Fruit fly (Drosophila melanogaster) whole organism, embryonic: Measurements from ENCODE around the gene Spx.

Experiments used
- Aef1 ChIP-seq: fragments of 200-800 bp; sonication (Bioruptor generic); IDR thresholded peaks from 3 replicates; pipeline ENCODE4 v1.3.6; 2022; ENCODE audit warnings: missing biosample characterization, missing genetic modification characterization
- Asciz ChIP-seq: fragments of 200-800 bp; sonication (Bioruptor generic); optimal IDR thresholded peaks from 2 replicates; lab custom pipeline; 2017; ENCODE audit warnings: missing biosample characterization, mild to moderate bottlenecking, missing genetic modification characterization, missing genetic modification reagents
- Atf6 ChIP-seq: fragments of 200-800 bp; sonication (Bioruptor generic); IDR thresholded peaks from 2 replicates; pipeline ENCODE4 v1.3.6; 2022; ENCODE audit warnings: missing biosample characterization, missing genetic modification characterization
- CG13123 ChIP-seq: fragments of 200-800 bp; sonication (Bioruptor generic); optimal IDR thresholded peaks from 2 replicates; lab custom pipeline; 2016; ENCODE audit warnings: missing biosample characterization, missing genetic modification characterization
- CG13894 ChIP-seq: fragments of 200-800 bp; sonication (Bioruptor generic); optimal IDR thresholded peaks from 3 replicates; lab custom pipeline; 2018; ENCODE audit warnings: missing biosample characterization, mild to moderate bottlenecking, missing genetic modification characterization, moderate library complexity
- CG14014 ChIP-seq: fragments of 200-800 bp; sonication (Bioruptor generic); IDR thresholded peaks from 2 replicates; pipeline ENCODE4 v1.3.6; 2022; ENCODE audit warnings: missing biosample characterization, missing genetic modification characterization
- CG16863 ChIP-seq: fragments of 200-800 bp; sonication (Bioruptor generic); optimal IDR thresholded peaks from 3 replicates; lab custom pipeline; 2016; ENCODE audit warnings: missing biosample characterization, missing genetic modification characterization
- CG17612 ChIP-seq: fragments of 200-800 bp; sonication (Bioruptor generic); IDR thresholded peaks from 2 replicates; pipeline ENCODE4 v1.3.6; 2022; ENCODE audit warnings: missing biosample characterization, missing genetic modification characterization
- CG17829 ChIP-seq: fragments of 200-800 bp; optimal IDR thresholded peaks from 2 replicates; lab custom pipeline; 2019; ENCODE audit warnings: missing biosample characterization, mild to moderate bottlenecking, missing genetic modification characterization, moderate library complexity
- CG18262 ChIP-seq: fragments of 200-800 bp; optimal IDR thresholded peaks from 3 replicates; lab custom pipeline; 2019; ENCODE audit warnings: missing biosample characterization, mild to moderate bottlenecking, missing genetic modification characterization, moderate library complexity
- CG31365 ChIP-seq: fragments of 200-800 bp; sonication (Bioruptor generic); optimal IDR thresholded peaks from 2 replicates; lab custom pipeline; 2018; ENCODE audit warnings: missing biosample characterization, mild to moderate bottlenecking, missing genetic modification characterization
- CG3407 ChIP-seq: fragments of 200-800 bp; sonication (Bioruptor generic); optimal IDR thresholded peaks from 2 replicates; lab custom pipeline; 2018; ENCODE audit warnings: missing biosample characterization, mild to moderate bottlenecking, missing genetic modification characterization
- CG3995 ChIP-seq: fragments of 200-800 bp; sonication (Bioruptor generic); optimal IDR thresholded peaks from 3 replicates; lab custom pipeline; 2016; ENCODE audit warnings: missing biosample characterization, missing genetic modification characterization
- CG4820 ChIP-seq: fragments of 200-800 bp; sonication (Bioruptor generic); optimal IDR thresholded peaks from 3 replicates; lab custom pipeline; 2016; ENCODE audit warnings: missing biosample characterization, missing genetic modification characterization
- CG4854 ChIP-seq: fragments of 200-800 bp; sonication (Bioruptor generic); optimal IDR thresholded peaks from 2 replicates; lab custom pipeline; 2016; ENCODE audit warnings: missing biosample characterization, missing genetic modification characterization, inconsistent platforms
- CG6272 ChIP-seq: fragments of 200-800 bp; sonication (Bioruptor generic); IDR thresholded peaks from 2 replicates; pipeline ENCODE4 v1.3.6; 2022; ENCODE audit warnings: missing biosample characterization, missing genetic modification characterization
- CG7928 ChIP-seq: fragments of 200-800 bp; sonication (Bioruptor generic); optimal IDR thresholded peaks from 2 replicates; lab custom pipeline; 2017; ENCODE audit warnings: missing biosample characterization, mild to moderate bottlenecking, missing genetic modification characterization
- CG8359 ChIP-seq: fragments of 200-800 bp; sonication (Bioruptor generic); optimal IDR thresholded peaks from 2 replicates; lab custom pipeline; 2017; ENCODE audit warnings: missing biosample characterization, mild to moderate bottlenecking, missing genetic modification characterization, borderline replicate concordance
- CG9727 ChIP-seq: fragments of 200-800 bp; sonication (Bioruptor generic); optimal IDR thresholded peaks from 3 replicates; lab custom pipeline; 2017; ENCODE audit warnings: missing biosample characterization, mild to moderate bottlenecking, missing genetic modification characterization
- CkIIα-i1 ChIP-seq: fragments of 200-800 bp; sonication (Bioruptor generic); IDR thresholded peaks from 2 replicates; pipeline ENCODE4 v1.3.6; 2022; ENCODE audit warnings: missing biosample characterization, missing genetic modification characterization
- CrebB ChIP-seq: fragments of 200-800 bp; sonication (Bioruptor generic); optimal IDR thresholded peaks from 3 replicates; lab custom pipeline; 2018; ENCODE audit warnings: missing biosample characterization, mild to moderate bottlenecking, missing genetic modification characterization
- Fer1 ChIP-seq: fragments of 200-800 bp; sonication (Bioruptor generic); optimal IDR thresholded peaks from 2 replicates; lab custom pipeline; 2017; ENCODE audit warnings: missing biosample characterization, mild to moderate bottlenecking, missing genetic modification characterization
- Fer3 ChIP-seq: fragments of 200-800 bp; sonication (Bioruptor generic); optimal IDR thresholded peaks from 2 replicates; lab custom pipeline; 2018; ENCODE audit warnings: missing biosample characterization, mild to moderate bottlenecking, missing genetic modification characterization, moderate library complexity
- Hand ChIP-seq: fragments of 200-800 bp; sonication (Bioruptor generic); optimal IDR thresholded peaks from 2 replicates; lab custom pipeline; 2017; ENCODE audit warnings: mild to moderate bottlenecking, missing biosample characterization, missing genetic modification reagents, missing genetic modification characterization
- Hey ChIP-seq: fragments of 200-800 bp; sonication (Bioruptor generic); optimal IDR thresholded peaks from 3 replicates; lab custom pipeline; 2018; ENCODE audit warnings: missing biosample characterization, mild to moderate bottlenecking, missing genetic modification characterization
- MESR4 ChIP-seq: fragments of 200-800 bp; sonication (Bioruptor generic); optimal IDR thresholded peaks from 2 replicates; lab custom pipeline; 2018; ENCODE audit warnings: missing biosample characterization, mild to moderate bottlenecking, missing genetic modification characterization, moderate library complexity
- Mad ChIP-seq: fragments of 200-800 bp; sonication (Bioruptor generic); optimal IDR thresholded peaks from 2 replicates; lab custom pipeline; 2016; ENCODE audit warnings: missing biosample characterization, missing genetic modification characterization
- Max ChIP-seq: fragments of 200-800 bp; sonication (Bioruptor generic); optimal IDR thresholded peaks from 2 replicates; lab custom pipeline; 2016; ENCODE audit warnings: missing biosample characterization, mild to moderate bottlenecking, missing genetic modification characterization
- Neu2 ChIP-seq: fragments of 200-800 bp; sonication (Bioruptor generic); optimal IDR thresholded peaks from 3 replicates; lab custom pipeline; 2016; ENCODE audit warnings: missing biosample characterization, missing genetic modification characterization, borderline replicate concordance
- PHDP ChIP-seq: fragments of 200-800 bp; sonication (Bioruptor generic); optimal IDR thresholded peaks from 3 replicates; lab custom pipeline; 2018; ENCODE audit warnings: missing biosample characterization, mild to moderate bottlenecking, missing genetic modification characterization, moderate library complexity
- Sry-δ ChIP-seq: fragments of 200-800 bp; sonication (Bioruptor generic); optimal IDR thresholded peaks from 2 replicates; lab custom pipeline; 2016; ENCODE audit warnings: missing biosample characterization, missing genetic modification characterization
- al ChIP-seq: fragments of 200-800 bp; sonication (Bioruptor generic); IDR thresholded peaks from 2 replicates; pipeline ENCODE4 v1.3.6; 2022; ENCODE audit warnings: missing biosample characterization, missing genetic modification characterization
- ap ChIP-seq: fragments of 200-800 bp; sonication (Bioruptor generic); IDR thresholded peaks from 2 replicates; pipeline ENCODE4 v1.3.6; 2022; ENCODE audit warnings: missing biosample characterization, missing genetic modification characterization
- ato ChIP-seq: fragments of 200-800 bp; sonication (Bioruptor generic); IDR thresholded peaks from 2 replicates; pipeline ENCODE4 v1.3.6; 2022; ENCODE audit warnings: missing biosample characterization, missing genetic modification characterization; ENCODE audit not compliant: partially characterized antibody
- bcd ChIP-seq: fragments of 200-800 bp; sonication (Bioruptor generic); optimal IDR thresholded peaks from 2 replicates; lab custom pipeline; 2017; ENCODE audit warnings: missing biosample characterization, mild to moderate bottlenecking, missing genetic modification characterization
- bowl ChIP-seq: fragments of 200-800 bp; sonication (Bioruptor generic); IDR thresholded peaks from 2 replicates; pipeline ENCODE4 v1.3.6; 2022; ENCODE audit warnings: missing biosample characterization, missing genetic modification characterization
- da ChIP-seq: fragments of 200-800 bp; sonication (Bioruptor generic); optimal IDR thresholded peaks from 2 replicates; lab custom pipeline; 2016; ENCODE audit warnings: missing biosample characterization, missing genetic modification characterization
- esg ChIP-seq: fragments of 200-800 bp; sonication (Bioruptor generic); conservative IDR thresholded peaks from 2 replicates; pipeline ENCODE4 v1.3.6; 2022; ENCODE audit warnings: missing biosample characterization, missing genetic modification characterization
- eyg ChIP-seq: fragments of 200-800 bp; sonication (Bioruptor generic); optimal IDR thresholded peaks from 3 replicates; lab custom pipeline; 2016; ENCODE audit warnings: missing biosample characterization, missing genetic modification characterization
- fd102C ChIP-seq: fragments of 200-800 bp; sonication (Bioruptor generic); optimal IDR thresholded peaks from 2 replicates; lab custom pipeline; 2018; ENCODE audit warnings: missing biosample characterization, mild to moderate bottlenecking, missing genetic modification characterization, moderate library complexity
- hb ChIP-seq: fragments of 200-800 bp; sonication (Bioruptor generic); IDR thresholded peaks from 3 replicates; pipeline ENCODE4 v1.3.6; 2022; ENCODE audit warnings: missing biosample characterization, missing genetic modification characterization; ENCODE audit not compliant: partially characterized antibody
- her ChIP-seq: fragments of 200-800 bp; sonication (Bioruptor generic); optimal IDR thresholded peaks from 2 replicates; lab custom pipeline; 2016; ENCODE audit warnings: missing biosample characterization, missing genetic modification characterization
- lilli ChIP-seq: fragments of 200-800 bp; sonication (Bioruptor generic); optimal IDR thresholded peaks from 3 replicates; lab custom pipeline; 2016; ENCODE audit warnings: missing biosample characterization, missing genetic modification characterization
- nom ChIP-seq: fragments of 200-800 bp; sonication (Bioruptor generic); optimal IDR thresholded peaks from 2 replicates; lab custom pipeline; 2017; ENCODE audit warnings: missing biosample characterization, missing genetic modification characterization, mild to moderate bottlenecking, moderate library complexity, missing genetic modification reagents
- peb ChIP-seq: fragments of 200-800 bp; sonication (Bioruptor generic); IDR thresholded peaks from 2 replicates; pipeline ENCODE4 v1.3.6; 2022; ENCODE audit warnings: missing biosample characterization, missing genetic modification characterization
- run ChIP-seq: fragments of 200-800 bp; sonication (Bioruptor generic); optimal IDR thresholded peaks from 3 replicates; lab custom pipeline; 2018; ENCODE audit warnings: missing biosample characterization, mild to moderate bottlenecking, missing genetic modification characterization
- seq ChIP-seq: fragments of 200-800 bp; sonication (Bioruptor generic); IDR thresholded peaks from 2 replicates; pipeline ENCODE4 v1.3.6; 2022; ENCODE audit warnings: missing biosample characterization, missing genetic modification characterization
- tio ChIP-seq: fragments of 200-800 bp; sonication (Bioruptor generic); optimal IDR thresholded peaks from 2 replicates; lab custom pipeline; 2017; ENCODE audit warnings: missing biosample characterization, missing genetic modification characterization, inconsistent platforms
- unpg ChIP-seq: fragments of 200-800 bp; sonication (Bioruptor generic); optimal IDR thresholded peaks from 3 replicates; lab custom pipeline; 2018; ENCODE audit warnings: missing biosample characterization, mild to moderate bottlenecking, missing genetic modification characterization, moderate library complexity
- vfl ChIP-seq: fragments of 200-800 bp; sonication (Bioruptor generic); optimal IDR thresholded peaks from 2 replicates; lab custom pipeline; 2016; ENCODE audit warnings: missing biosample characterization, missing genetic modification characterization

Gene Spx

dm6 chrX:6267187-6267711 lies 11.6 kb downstream of the Spx start, which contains the start of gene schlank (continued):
- peak; percentile 28 for TF ChIP-seq CG17829
- no peak for TF ChIP-seq nom (GFP tag; lab: Kevin White, UChicago)
- TF ChIP-seq CG3407 (GFP tag; lab: Kevin White, UChicago) = no peak
- peak; percentile 52 for TF ChIP-seq Fer3 (tag; lab: Kevin White, UChicago)
- TF ChIP-seq CG9727 = peak; percentile 55
- TF ChIP-seq Aef1 (GFP tag; lab: Robert Waterston, UW) = peak; percentile 30; the same call in 1 of the 3 replicates
- 0 out of 2 replicates have a peak, but pooled peaks have one; percentile 6 for TF ChIP-seq CG6272 (GFP tag; lab: Robert Waterston, UW)
- TF ChIP-seq Hand (GFP tag; lab: Kevin White, UChicago) = no peak
- peak; percentile 57 for TF ChIP-seq esg (GFP tag; lab: Robert Waterston, UW)
- peak; percentile 85 for TF ChIP-seq CG7928 (GFP tag; lab: Kevin White, UChicago)
- no peak for TF ChIP-seq Hey (tag; lab: Kevin White, UChicago)
- TF ChIP-seq ap (GFP tag; lab: Robert Waterston, UW) = 0 out of 2 replicates have a peak, but pooled peaks have one; percentile 42
- peak; percentile 53 for TF ChIP-seq CG18262 (tag; lab: Kevin White, UChicago)
- TF ChIP-seq her (GFP tag; lab: Kevin White, UChicago) = peak; percentile 67
- peak; percentile 30 for TF ChIP-seq Sry-δ (GFP tag; lab: Kevin White, UChicago)
- no peak for TF ChIP-seq CG4820
- TF ChIP-seq CG4854 (GFP tag; lab: Kevin White, UChicago) = no peak
- peak; percentile 72 for TF ChIP-seq lilli (GFP tag; lab: Kevin White, UChicago)
- TF ChIP-seq unpg = peak; percentile 44
- peak; percentile 21 for TF ChIP-seq bcd (GFP tag; lab: Kevin White, UChicago)
- no peak; the same call in 1 of the 2 replicates for TF ChIP-seq al
- peak; percentile 74 for TF ChIP-seq CG14014
- TF ChIP-seq CG13123 (GFP tag; lab: Kevin White, UChicago) = no peak
- peak; percentile 23 for TF ChIP-seq CG13894 (tag; lab: Kevin White, UChicago)
- no peak for TF ChIP-seq Neu2 (GFP tag; lab: Kevin White, UChicago)
- peak; percentile 10 for TF ChIP-seq Fer1
- TF ChIP-seq run (tag; lab: Kevin White, UChicago) = no peak
- TF ChIP-seq eyg (GFP tag; lab: Kevin White, UChicago) = no peak
- TF ChIP-seq hb (GFP tag; lab: Robert Waterston, UW) = no peak
- no peak for TF ChIP-seq CrebB (tag; lab: Kevin White, UChicago)
- TF ChIP-seq vfl = peak; percentile 51
- no peak for TF ChIP-seq fd102C
- TF ChIP-seq seq = peak; percentile 52; the same call in 1 of the 2 replicates
- 0 out of 2 replicates have a peak, but pooled peaks have one; percentile 29 for TF ChIP-seq peb (GFP tag; lab: Robert Waterston, UW)
- no peak for TF ChIP-seq MESR4 (GFP tag; lab: Kevin White, UChicago)
- no peak for TF ChIP-seq tio (GFP tag; lab: Kevin White, UChicago)
- TF ChIP-seq CG16863 (GFP tag; lab: Kevin White, UChicago) = peak; percentile 57
- peak; percentile 53; the same call in 1 of the 2 replicates for TF ChIP-seq Atf6 (GFP tag; lab: Robert Waterston, UW)
- no peak for TF ChIP-seq Mad (GFP tag; lab: Kevin White, UChicago)
- TF ChIP-seq PHDP (tag; lab: Kevin White, UChicago) = no peak
- no peak for TF ChIP-seq ato (GFP tag; lab: Robert Waterston, UW)
- TF ChIP-seq CG8359 = no peak
- no peak for TF ChIP-seq CkIIα-i1
- no peak for TF ChIP-seq Max (GFP tag; lab: Kevin White, UChicago)
- no peak for TF ChIP-seq CG3995 (GFP tag; lab: Kevin White, UChicago)
- TF ChIP-seq bowl (GFP tag; lab: Robert Waterston, UW) = no peak
- no peak for TF ChIP-seq da (GFP tag; lab: Kevin White, UChicago)
- TF ChIP-seq CG17612 (GFP tag; lab: Robert Waterston, UW) = peak; percentile 45; the same call in 1 of the 2 replicates
- TF ChIP-seq Asciz = no peak
- no peak for TF ChIP-seq CG31365
